Worm (Caenorhabditis elegans): ENCODE results near the gene hpo-6.

DNA sequence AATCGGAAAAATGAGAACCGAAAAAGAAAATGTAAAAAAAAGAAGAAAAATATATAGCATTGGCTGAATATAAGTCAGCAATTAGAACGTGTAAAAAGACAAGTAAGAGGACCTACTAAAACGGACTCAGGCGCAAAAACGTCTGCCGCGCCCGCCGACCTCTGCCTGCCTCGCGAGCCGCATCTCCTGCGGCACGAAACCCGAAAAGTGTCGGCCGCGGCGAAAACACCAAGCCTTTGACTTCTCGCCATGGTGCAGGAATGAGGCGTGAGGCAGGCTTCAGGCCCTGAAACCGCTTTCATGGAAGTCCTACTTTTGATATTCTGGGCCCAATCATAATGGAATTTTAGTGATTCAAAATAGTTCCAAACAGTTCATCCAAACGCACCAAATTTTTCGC, 3.7 kb downstream of the hpo-6 start:
- TF ChIP-seq ceh-82 (tag; optimal IDR thresholded peaks at IDR 0.05) (no peak), xbp-1 (tag; optimal IDR thresholded peaks at IDR 0.05) (no peak), lir-3 (tag; optimal IDR thresholded peaks at IDR 0.05; ENCODE audit: poor library complexity) (no peak), ceh-8 (GFP tag; optimal IDR thresholded peaks at IDR 0.05) (no peak), zag-1 (tag; optimal IDR thresholded peaks at IDR 0.05) (no peak), lsy-2 (tag; optimal IDR thresholded peaks at IDR 0.05) (no peak), nhr-28 (tag; optimal IDR thresholded peaks at IDR 0.05) (no peak)

All from whole organism, L1 larva.